Worm (Caenorhabditis elegans): ENCODE data around the gene F08D12.15.

F08D12.15 gene

ce11 chrII:2741405-2741804 is 25.0 kb upstream of the F08D12.15 start:
- peak; percentile 21 for TF ChIP-seq ceh-8 (GFP tag; optimal IDR thresholded peaks at IDR 0.05)
- TF ChIP-seq zag-1 (tag; optimal IDR thresholded peaks at IDR 0.05): no peak
- no peak for TF ChIP-seq dpl-1 (GFP tag; optimal IDR thresholded peaks at IDR 0.05)
- TF ChIP-seq nhr-77 (tag; optimal IDR thresholded peaks at IDR 0.05): no peak
- TF ChIP-seq ets-5 (GFP tag; IDR thresholded peaks at IDR 0.05): no peak

DNA sequence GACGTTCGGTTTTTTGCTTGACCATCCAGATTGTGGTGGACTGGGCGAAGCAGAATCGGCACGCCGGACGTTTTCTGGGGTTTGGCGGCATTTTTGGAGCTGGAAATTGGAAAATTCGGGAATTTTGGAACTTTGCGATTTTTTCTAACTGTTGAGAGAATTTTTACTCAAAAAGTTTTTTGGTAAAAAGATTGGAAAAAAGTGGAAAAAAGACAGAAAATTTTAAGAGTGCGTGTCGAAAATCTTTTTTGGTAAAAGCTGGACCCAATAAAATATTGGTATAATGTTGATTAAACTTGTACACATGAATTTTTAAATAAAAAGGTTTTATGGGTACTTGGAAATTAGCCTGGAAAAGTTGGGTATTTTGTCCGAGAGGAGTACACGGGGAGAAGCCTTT is 24.2 kb upstream of the F08D12.15 start, which contains the start of gene T05A8.7:
T05A8.7 (minus strand) TSS at position 101 of the 400 bp plus-strand sequence.
- TF ChIP-seq pax-3 (tag; optimal IDR thresholded peaks at IDR 0.05): no peak

DNA sequence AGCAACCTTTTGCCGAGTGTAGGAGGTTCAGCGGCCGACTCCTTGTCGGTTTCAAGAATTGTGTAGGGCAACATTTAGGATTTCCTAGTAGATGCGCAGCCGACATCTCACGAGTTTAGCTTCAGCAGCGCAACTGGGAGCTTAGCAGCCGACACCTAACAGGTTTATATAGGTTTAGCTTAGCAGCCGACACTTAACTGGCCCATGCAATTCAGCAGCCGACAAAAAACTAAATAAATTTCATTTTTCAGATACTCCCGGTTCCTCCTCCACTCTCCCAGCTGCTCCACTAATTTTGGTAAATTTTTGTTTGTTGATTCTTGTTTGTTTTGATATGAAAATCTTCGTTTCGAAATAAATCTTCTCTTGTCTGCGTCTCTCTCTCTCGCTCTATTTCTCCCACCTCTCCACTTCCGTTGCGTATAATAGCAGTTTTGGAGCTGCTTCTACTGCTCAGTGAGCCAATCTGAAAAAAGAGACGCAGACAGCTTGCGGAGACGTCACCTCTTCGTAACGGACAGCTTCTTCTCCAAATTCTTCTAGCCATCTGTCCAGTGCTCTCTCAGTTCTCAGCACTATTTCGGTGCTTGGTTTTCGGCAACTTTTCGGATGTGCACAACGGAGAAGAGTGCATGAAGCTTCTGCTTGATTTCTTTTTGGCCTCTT is 18.3 kb upstream of the F08D12.15 start:
- TF ChIP-seq ceh-82 (tag; optimal IDR thresholded peaks at IDR 0.05) (peak; percentile 50 to 64 (median 57)), mef-2 (tag; optimal IDR thresholded peaks at IDR 0.05) (no peak), unc-62 (GFP tag; optimal IDR thresholded peaks at IDR 0.05) (no peak), nhr-84 (tag; optimal IDR thresholded peaks at IDR 0.05) (no peak), unc-98 (GFP tag; IDR thresholded peaks at IDR 0.05) (no peak), elt-3 (tag; optimal IDR thresholded peaks at IDR 0.05) (no peak), pag-3 (tag; optimal IDR thresholded peaks at IDR 0.05; ENCODE audit: borderline replicate concordance, insufficient read depth) (no peak), fos-1 (tag; optimal IDR thresholded peaks at IDR 0.05) (peak; percentile 54), swsn-7 (tag; optimal IDR thresholded peaks at IDR 0.05) (peak; percentile 53), lin-15B (tag; optimal IDR thresholded peaks at IDR 0.05) (no peak), nhr-12 (tag; optimal IDR thresholded peaks at IDR 0.05) (no peak), nhr-85 (tag) (no peak), mdl-1 (tag; optimal IDR thresholded peaks at IDR 0.05) (no peak), ceh-88 (GFP tag; IDR thresholded peaks at IDR 0.05) (no peak), efl-1 (optimal IDR thresholded peaks at IDR 0.05) (peak; percentile 54 to 64), efl-1 (GFP tag; optimal IDR thresholded peaks at IDR 0.05 in 1 of 2) (peak in 1 of 2 experiments; percentile 18), alr-1 (tag; optimal IDR thresholded peaks at IDR 0.05; ENCODE audit: borderline replicate concordance) (no peak), F16B12.6 (tag; optimal IDR thresholded peaks at IDR 0.05) (no peak), tlp-1 (tag; optimal IDR thresholded peaks at IDR 0.05) (no peak), vab-15 (tag; optimal IDR thresholded peaks at IDR 0.05) (no peak), ets-5 (GFP tag; IDR thresholded peaks at IDR 0.05) (no peak), aha-1 (tag; optimal IDR thresholded peaks at IDR 0.05) (no peak), skn-1 (tag; optimal IDR thresholded peaks at IDR 0.05) (peak; percentile 9), lin-39 (tag; optimal IDR thresholded peaks at IDR 0.05) (no peak), aly-2 (tag; optimal IDR thresholded peaks at IDR 0.05) (no peak), ztf-11 (tag; optimal IDR thresholded peaks at IDR 0.05) (no peak), C04F5.9 (tag; optimal IDR thresholded peaks at IDR 0.05) (no peak), sox-4 (tag; optimal IDR thresholded peaks at IDR 0.05) (peak; percentile 34), C16A3.4 (tag; optimal IDR thresholded peaks at IDR 0.05) (no peak), snpc-4 (tag; optimal IDR thresholded peaks at IDR 0.05) (peak; percentile 66), ztf-4 (tag; optimal IDR thresholded peaks at IDR 0.05) (no peak), fkh-10 (GFP tag; optimal IDR thresholded peaks at IDR 0.05) (peak; percentile 88), mep-1 (tag; optimal IDR thresholded peaks at IDR 0.05) (peak; percentile 29), ces-1 (GFP tag; optimal IDR thresholded peaks at IDR 0.05) (no peak), dsc-1 (tag; optimal IDR thresholded peaks at IDR 0.05) (peak; percentile 46), C34B4.2 (tag; optimal IDR thresholded peaks at IDR 0.05) (no peak), irx-1 (tag; optimal IDR thresholded peaks at IDR 0.05) (no peak), zag-1 (tag; optimal IDR thresholded peaks at IDR 0.05) (peak; percentile 57), grh-1 (GFP tag; IDR thresholded peaks at IDR 0.05) (no peak), mab-9 (GFP tag; IDR thresholded peaks at IDR 0.05) (0 out of 2 replicates have a peak, but pooled peaks have one; percentile 29), xbp-1 (tag; optimal IDR thresholded peaks at IDR 0.05) (peak; percentile 42), zip-4 (GFP tag; optimal IDR thresholded peaks at IDR 0.05) (no peak), nhr-77 (tag; optimal IDR thresholded peaks at IDR 0.05) (no peak), hpl-2 (GFP tag; optimal IDR thresholded peaks at IDR 0.05) (no peak), ceh-8 (GFP tag; optimal IDR thresholded peaks at IDR 0.05) (peak; percentile 3), egl-13 (tag; optimal IDR thresholded peaks at IDR 0.05) (peak; percentile 79)
